Fruit fly (Drosophila melanogaster) whole organism, embryonic: ENCODE results near the gene MESR3.
A peak's percentile ranks its signal among the peaks of the same experiment; 100 is the strongest.

Experiments used
- BEAF-32 ChIP-seq: fragments of 200-800 bp; sonication (Bioruptor generic); optimal IDR thresholded peaks from 3 replicates; lab custom pipeline; 2017; ENCODE audit warnings: missing biosample characterization, missing genetic modification characterization, mild to moderate bottlenecking, moderate library complexity, missing genetic modification reagents
- CG11696 ChIP-seq: fragments of 200-800 bp; sonication (Bioruptor generic); IDR thresholded peaks from 2 replicates; pipeline ENCODE4 v1.3.6; 2022; ENCODE audit warnings: missing biosample characterization, missing genetic modification characterization
- CG32532 ChIP-seq: fragments of 200-800 bp; sonication (Bioruptor generic); IDR thresholded peaks from 2 replicates; pipeline ENCODE4 v1.3.6; 2022; ENCODE audit warnings: missing biosample characterization, missing genetic modification characterization
- ash1 ChIP-seq: fragments of 200-800 bp; sonication (Bioruptor generic); optimal IDR thresholded peaks from 2 replicates; lab custom pipeline; 2018; ENCODE audit warnings: missing biosample characterization, mild to moderate bottlenecking, missing genetic modification characterization
- pho ChIP-seq: fragments of 200-800 bp; sonication (Bioruptor generic); optimal IDR thresholded peaks from 2 replicates; lab custom pipeline; 2016; ENCODE audit warnings: missing biosample characterization, missing genetic modification characterization

dm6 chr2L:18604986-18605385 lies 12.1 kb upstream of the MESR3 start, which contains the start of gene CG10413:
- TF ChIP-seq ash1 (GFP tag; lab: Kevin White, UChicago), result peak; percentile 89
- peak; percentile 70 for TF ChIP-seq BEAF-32
- TF ChIP-seq CG32532, result peak; percentile 99
- peak; percentile 98 for TF ChIP-seq pho (GFP tag; lab: Kevin White, UChicago)
- peak; percentile 90 for TF ChIP-seq CG11696
